Worm (Caenorhabditis elegans) whole organism, L2 larva: ENCODE data around the gene catp-4.
A peak's percentile ranks its signal among the peaks of the same experiment; 100 is the strongest.
"Not testable (repeated sequence)": the region's sequence is repeated elsewhere in the genome, so short reads cannot be mapped to it uniquely, and the experiment has no call there.

ENCODE experiments used
- F13H6.1 ChIP-seq: sonication (generic microtip); optimal IDR thresholded peaks from 2 replicates; lab custom pipeline; 2016; ENCODE audit warnings: missing genetic modification characterization, missing compliant biosample characterization
- R02D3.7 ChIP-seq: fragments of 150-350 bp; optimal IDR thresholded peaks from 2 replicates; lab custom pipeline; 2014; ENCODE audit warnings: missing biosample characterization, missing genetic modification characterization
- ama-1 ChIP-seq: fragments of 150-350 bp; optimal IDR thresholded peaks from 2 replicates; lab custom pipeline; 2018; ENCODE audit warnings: inconsistent platforms
- ceh-82 ChIP-seq: fragments of 150-350 bp; optimal IDR thresholded peaks from 2 replicates; lab custom pipeline; 2014; ENCODE audit warnings: missing biosample characterization, missing genetic modification characterization
- elt-1 ChIP-seq: fragments of 150-350 bp; optimal IDR thresholded peaks from 2 replicates; lab custom pipeline; 2014; ENCODE audit warnings: missing biosample characterization, missing genetic modification characterization
- lin-11 ChIP-seq: fragments of 150-350 bp; sonication (generic microtip); optimal IDR thresholded peaks from 2 replicates; lab custom pipeline; 2014; ENCODE audit warnings: missing biosample characterization, missing genetic modification characterization, inconsistent platforms, mixed read lengths
- nhr-6 ChIP-seq: fragments of 150-350 bp; optimal IDR thresholded peaks from 2 replicates; lab custom pipeline; 2014; ENCODE audit warnings: missing biosample characterization, missing genetic modification characterization
- nhr-77 ChIP-seq: fragments of 150-350 bp; optimal IDR thresholded peaks from 2 replicates; lab custom pipeline; 2014; ENCODE audit warnings: missing biosample characterization, missing genetic modification characterization
- zag-1 ChIP-seq: fragments of 150-350 bp; optimal IDR thresholded peaks from 2 replicates; lab custom pipeline; 2014; ENCODE audit warnings: missing biosample characterization, missing genetic modification characterization

ce11 chrII:14561549-14562115 is 31.7 kb upstream of the catp-4 start, which contains the start of gene mog-4:
- TF ChIP-seq zag-1 (tag; lab: Kevin White, UChicago) (peak; percentile 56), nhr-6 (peak; percentile 73), R02D3.7 (tag; lab: Kevin White, UChicago) (peak; percentile 21), nhr-77 (tag; lab: Kevin White, UChicago) (peak; percentile 92), F13H6.1 (tag; lab: Kevin White, UChicago) (peak; percentile 94)
- TF ChIP-seq ceh-82 (tag; lab: Kevin White, UChicago); lin-11 (tag; lab: Kevin White, UChicago); elt-1 (tag; lab: Kevin White, UChicago); ama-1 (lab: Kevin White, UChicago): not testable (repeated sequence)
